Fruit fly (Drosophila melanogaster): ENCODE data around the gene CG6005.

CG6005 gene

dm6 chr3R:19059285-19059684 is 35.5 kb upstream of the CG6005 start:
- TF ChIP-seq CG15336 (GFP tag; IDR thresholded peaks at IDR 0.05), result peak; percentile 29; the same call in 1 of the 2 replicates
- peak; percentile 4 to 74 for TF ChIP-seq ss (GFP tag; optimal IDR thresholded peaks at IDR 0.05)
- no peak for TF ChIP-seq CG9139 (GFP tag; optimal IDR thresholded peaks at IDR 0.05)
- peak; percentile 55; the same call in 1 of the 3 replicates for TF ChIP-seq CG8119 (GFP tag; IDR thresholded peaks at IDR 0.05)
- TF ChIP-seq net (GFP tag; optimal IDR thresholded peaks at IDR 0.05), result no peak
- TF ChIP-seq Hr4 (GFP tag; optimal IDR thresholded peaks at IDR 0.05), result no peak
- no peak for TF ChIP-seq Eip75B (GFP tag; optimal IDR thresholded peaks at IDR 0.05)
- 0 out of 3 replicates have a peak, but pooled peaks have one; percentile 35 for TF ChIP-seq eg (GFP tag; IDR thresholded peaks at IDR 0.05)

DNA sequence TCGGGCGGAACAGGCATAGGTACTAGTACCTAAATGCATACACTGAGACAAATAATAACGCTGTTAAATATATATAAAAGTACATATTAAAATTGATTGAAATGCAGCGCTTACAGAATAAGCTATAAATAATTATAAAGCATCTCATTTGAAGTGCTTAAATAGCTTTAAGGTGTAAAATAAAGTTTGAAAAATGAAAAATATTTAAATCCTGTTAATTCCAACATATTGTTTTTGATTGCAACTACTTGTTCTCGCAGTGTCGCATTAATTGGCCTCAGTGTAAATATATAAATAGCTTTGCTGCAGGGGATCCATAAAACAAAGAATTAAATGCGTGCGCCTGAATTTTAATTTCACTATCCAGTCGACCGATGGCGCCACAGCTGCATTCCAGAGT is 34.6 kb upstream of the CG6005 start:
- TF ChIP-seq CG32006 (GFP tag; optimal IDR thresholded peaks at IDR 0.05), result peak; percentile 26
- TF ChIP-seq Sox15 (GFP tag; optimal IDR thresholded peaks at IDR 0.05), result no peak
- TF ChIP-seq CG10669 (GFP tag; optimal IDR thresholded peaks at IDR 0.05), result peak; percentile 12
- TF ChIP-seq pdm3 (GFP tag; optimal IDR thresholded peaks at IDR 0.05), result no peak
- no peak for TF ChIP-seq vri (GFP tag; optimal IDR thresholded peaks at IDR 0.05)
- TF ChIP-seq dac (GFP tag; optimal IDR thresholded peaks at IDR 0.05), result no peak
- no peak for TF ChIP-seq esn (GFP tag; optimal IDR thresholded peaks at IDR 0.05)
- TF ChIP-seq Smox (GFP tag; optimal IDR thresholded peaks at IDR 0.05), result no peak
- no peak for TF ChIP-seq fd85E (GFP tag; optimal IDR thresholded peaks at IDR 0.05)
- TF ChIP-seq CG6808 (GFP tag; optimal IDR thresholded peaks at IDR 0.05), result peak; percentile 4
- TF ChIP-seq achi (GFP tag; optimal IDR thresholded peaks at IDR 0.05), result no peak
- TF ChIP-seq salr (GFP tag; optimal IDR thresholded peaks at IDR 0.05), result no peak
- no peak for TF ChIP-seq CG11762 (GFP tag; optimal IDR thresholded peaks at IDR 0.05; ENCODE audit: insufficient read depth)
- no peak for TF ChIP-seq Lpt (GFP tag; optimal IDR thresholded peaks at IDR 0.05)
- no peak for TF ChIP-seq Met (GFP tag; optimal IDR thresholded peaks at IDR 0.05)
- no peak for TF ChIP-seq CG16779 (tag; optimal IDR thresholded peaks at IDR 0.05)
- TF ChIP-seq CG6163 (GFP tag; IDR thresholded peaks at IDR 0.05), result no peak
- TF ChIP-seq CG1621 (tag; optimal IDR thresholded peaks at IDR 0.05), result no peak
- TF ChIP-seq fkh (GFP tag; optimal IDR thresholded peaks at IDR 0.05), result no peak
- peak; percentile 0 for TF ChIP-seq Hr4 (GFP tag; optimal IDR thresholded peaks at IDR 0.05)
- no peak for TF ChIP-seq CG8319 (GFP tag; optimal IDR thresholded peaks at IDR 0.05)
- TF ChIP-seq fd59A (GFP tag; optimal IDR thresholded peaks at IDR 0.05), result no peak
- no peak for TF ChIP-seq Hr39 (GFP tag; optimal IDR thresholded peaks at IDR 0.05)
- no peak for TF ChIP-seq Sox102F (GFP tag; optimal IDR thresholded peaks at IDR 0.05)
- no peak for TF ChIP-seq CG6854 (GFP tag; optimal IDR thresholded peaks at IDR 0.05)
- no peak for TF ChIP-seq OdsH (GFP tag; optimal IDR thresholded peaks at IDR 0.05)
- no peak for TF ChIP-seq CG7368 (GFP tag; optimal IDR thresholded peaks at IDR 0.05)
- no peak for TF ChIP-seq spab (GFP tag; optimal IDR thresholded peaks at IDR 0.05)
- TF ChIP-seq svp (GFP tag), result peak; percentile 55
- no peak for TF ChIP-seq net (GFP tag; optimal IDR thresholded peaks at IDR 0.05)
- TF ChIP-seq CG11902 (GFP tag; optimal IDR thresholded peaks at IDR 0.05), result no peak
- TF ChIP-seq CG9139 (GFP tag; optimal IDR thresholded peaks at IDR 0.05), result no peak
- peak; percentile 56 for TF ChIP-seq CG15336 (GFP tag; IDR thresholded peaks at IDR 0.05)
- TF ChIP-seq CG11294 (GFP tag; IDR thresholded peaks at IDR 0.05), result no peak
- no peak for TF ChIP-seq topi (GFP tag; optimal IDR thresholded peaks at IDR 0.05)
- TF ChIP-seq Eip78C (GFP tag), result peak; percentile 61
- no peak for TF ChIP-seq Ets21C (GFP tag; optimal IDR thresholded peaks at IDR 0.05)
- peak; percentile 17 for TF ChIP-seq Eip75B (GFP tag; optimal IDR thresholded peaks at IDR 0.05)
- no peak for TF ChIP-seq CG31627 (GFP tag; optimal IDR thresholded peaks at IDR 0.05)
- TF ChIP-seq CG10631 (GFP tag; optimal IDR thresholded peaks at IDR 0.05), result no peak
- no peak for TF ChIP-seq cyc (GFP tag; optimal IDR thresholded peaks at IDR 0.05)
- peak; percentile 22 for TF ChIP-seq CG3032 (tag; optimal IDR thresholded peaks at IDR 0.05)
- no peak for TF ChIP-seq CG6276 (GFP tag; optimal IDR thresholded peaks at IDR 0.05)
- no peak for TF ChIP-seq CG4318 (GFP tag; optimal IDR thresholded peaks at IDR 0.05)
- TF ChIP-seq CG3919 (GFP tag; optimal IDR thresholded peaks at IDR 0.05), result no peak
- TF ChIP-seq Sox14 (GFP tag; optimal IDR thresholded peaks at IDR 0.05), result no peak
- no peak for TF ChIP-seq Gug (GFP tag; IDR thresholded peaks at IDR 0.05)
- TF ChIP-seq CG6792 (GFP tag; optimal IDR thresholded peaks at IDR 0.05), result no peak
